Fruit fly (Drosophila melanogaster) S2 (cell line): Measurements from ENCODE around the gene Nepl18.

Source experiments
- CG8478 ChIP-seq: fragments of >200 bp; optimal IDR thresholded peaks from 2 replicates; lab custom pipeline; 2018
- CTCF ChIP-seq, 2 experiments: fragments of >200 bp; optimal IDR thresholded peaks; 2 replicates each; lab custom pipeline; 2018

DNA sequence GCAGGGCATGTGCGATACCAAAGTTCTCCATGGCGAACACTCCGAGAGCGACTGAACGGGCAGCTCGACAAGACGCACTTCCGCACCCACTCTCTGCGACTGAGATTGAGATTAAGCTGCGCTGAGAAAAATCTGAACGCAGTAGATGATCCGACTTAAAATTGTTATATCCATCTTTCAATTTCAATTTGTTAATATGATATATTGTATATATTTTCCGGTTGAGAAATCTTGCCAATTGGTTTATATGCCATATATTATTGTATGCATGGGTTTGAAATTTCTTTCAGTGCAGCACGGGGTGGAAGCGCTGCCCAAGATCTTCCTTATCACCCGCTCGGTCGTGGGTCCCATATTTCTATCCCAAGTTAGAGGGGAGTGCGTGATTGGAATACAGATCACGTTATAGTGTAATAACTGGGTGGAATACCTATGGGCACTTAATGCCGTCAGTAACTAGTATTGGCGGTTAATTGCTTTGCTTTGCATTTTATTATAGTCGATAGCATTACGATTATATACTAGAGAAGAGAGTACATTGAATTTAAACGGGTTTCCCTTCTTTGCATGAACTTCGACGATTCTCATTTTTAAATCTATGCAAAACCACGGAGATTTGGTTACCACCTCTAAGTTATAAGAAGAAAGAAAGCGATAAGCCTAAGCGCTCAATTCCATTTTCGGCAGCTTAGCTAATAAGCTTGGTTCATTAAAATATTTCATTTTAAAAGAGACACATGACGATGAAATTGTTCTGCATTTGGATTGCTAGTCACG is 4.8 kb downstream of the Nepl18 start, which contains the start of the genes Nepl19 and Nepl20:
- no peak for TF ChIP-seq CG8478 (lab: Kevin White, UChicago)
- no peak for TF ChIP-seq CTCF (optimal IDR thresholded peaks at IDR 0.05; lab: Kevin White, UChicago)
